Worm (Caenorhabditis elegans) whole organism, L4 larva: ENCODE data around the gene xpo-3.
A peak's percentile ranks its signal among the peaks of the same experiment; 100 is the strongest.

Experiments used
- T20F7.1 ChIP-seq: fragments of 200-800 bp; sonication (Bioruptor generic); optimal IDR thresholded peaks from 2 replicates; lab custom pipeline; 2018; ENCODE audit warnings: mild to moderate bottlenecking, missing genetic modification characterization, missing compliant biosample characterization
- aha-1 ChIP-seq: fragments of 150-350 bp; peaks from one replicate; lab custom pipeline; 2014; ENCODE audit warnings: missing biosample characterization, missing genetic modification characterization
- ama-1 ChIP-seq: fragments of 150-350 bp; optimal IDR thresholded peaks from 2 replicates; lab custom pipeline; 2014; ENCODE audit warnings: inconsistent platforms, mixed read lengths
- arid-1 ChIP-seq: fragments of 200-800 bp; sonication (Bioruptor generic); conservative IDR thresholded peaks from 2 replicates; pipeline ENCODE4 v1.3.6; 2022; ENCODE audit warnings: missing genetic modification reagents, missing genetic modification characterization, missing compliant biosample characterization
- ceh-20 ChIP-seq: fragments of 200-800 bp; sonication (Bioruptor generic); IDR thresholded peaks from 2 replicates; pipeline ENCODE4 v1.3.6; 2022; ENCODE audit warnings: missing genetic modification reagents, missing genetic modification characterization, missing compliant biosample characterization
- daf-16 ChIP-seq, 3 experiments: sonication (generic microtip); optimal IDR thresholded peaks; 2 replicates each; lab custom pipeline; 2016 to 2017; ENCODE audit warnings: missing genetic modification characterization in 3 of 3, missing genetic modification reagents in 3 of 3, mild to moderate bottlenecking in 2 of 3, missing compliant biosample characterization in 2 of 3, missing biosample characterization in 1 of 3, moderate library complexity in 1 of 3
- dpl-1 ChIP-seq: fragments of 150-350 bp; optimal IDR thresholded peaks from 2 replicates; lab custom pipeline; 2014; ENCODE audit warnings: missing biosample characterization, missing genetic modification reagents, missing genetic modification characterization
- duxl-1 ChIP-seq: sonication (generic microtip); optimal IDR thresholded peaks from 2 replicates; lab custom pipeline; 2016; ENCODE audit warnings: mild to moderate bottlenecking, missing genetic modification characterization, moderate library complexity, missing compliant biosample characterization; ENCODE audit not compliant: poor library complexity
- fos-1 ChIP-seq: fragments of 150-350 bp; optimal IDR thresholded peaks from 2 replicates; lab custom pipeline; 2014; ENCODE audit warnings: missing biosample characterization, missing genetic modification characterization
- hlh-11 ChIP-seq: fragments of 200-800 bp; sonication (Bioruptor generic); optimal IDR thresholded peaks from 2 replicates; lab custom pipeline; 2018; ENCODE audit warnings: mild to moderate bottlenecking, missing genetic modification characterization, missing compliant biosample characterization
- hlh-30 ChIP-seq: sonication (generic microtip); optimal IDR thresholded peaks from 2 replicates; lab custom pipeline; 2017; ENCODE audit warnings: antibody characterized with exemption, mild to moderate bottlenecking, missing genetic modification characterization, missing compliant biosample characterization; ENCODE audit not compliant: insufficient read depth
- hmg-1.1 ChIP-seq: fragments of 200-800 bp; sonication (Bioruptor generic); IDR thresholded peaks from 2 replicates; pipeline ENCODE4 v1.3.6; 2022; ENCODE audit warnings: missing genetic modification reagents, missing genetic modification characterization, missing compliant biosample characterization
- lin-1 ChIP-seq: fragments of 200-800 bp; sonication (Bioruptor generic); IDR thresholded peaks from 2 replicates; pipeline ENCODE4 v1.3.6; 2022; ENCODE audit warnings: missing genetic modification reagents, missing genetic modification characterization, missing compliant biosample characterization
- lsy-2 ChIP-seq, 2 experiments: fragments of 150-350 bp in 1 of 2; sonication (generic microtip) in 1 of 2; optimal IDR thresholded peaks; 2 replicates each; lab custom pipeline; 2014 to 2017; ENCODE audit warnings: missing biosample characterization in 2 of 2, missing genetic modification characterization in 2 of 2
- mep-1 ChIP-seq: fragments of 150-350 bp; sonication (generic microtip); optimal IDR thresholded peaks from 3 replicates; lab custom pipeline; 2014; ENCODE audit warnings: missing biosample characterization, missing genetic modification characterization
- mes-2 ChIP-seq: sonication (generic microtip); optimal IDR thresholded peaks from 2 replicates; lab custom pipeline; 2016; ENCODE audit warnings: missing genotype, mild to moderate bottlenecking, missing genetic modification characterization, missing compliant biosample characterization; ENCODE audit not compliant: poor library complexity, severe bottlenecking
- nhr-6 ChIP-seq: fragments of 150-350 bp; optimal IDR thresholded peaks from 2 replicates; lab custom pipeline; 2014; ENCODE audit warnings: missing biosample characterization, missing genetic modification characterization
- nhr-76 ChIP-seq: fragments of 150-350 bp; optimal IDR thresholded peaks from 2 replicates; lab custom pipeline; 2014; ENCODE audit warnings: missing biosample characterization, missing genetic modification characterization
- pha-4 ChIP-seq, 2 experiments: fragments of 150-350 bp in 1 of 2; fragments of 200-800 bp in 1 of 2; sonication (Bioruptor generic) in 1 of 2; IDR thresholded peaks in 1 of 2; optimal IDR thresholded peaks in 1 of 2; 2 replicates each; pipeline versions ENCODE4 v1.3.6 to Lab custom; 2014 to 2022; ENCODE audit warnings: missing genetic modification characterization in 2 of 2, missing genetic modification reagents in 2 of 2, missing biosample characterization in 1 of 2, missing compliant biosample characterization in 1 of 2
- rbr-2 ChIP-seq: sonication (generic microtip); optimal IDR thresholded peaks from 2 replicates; lab custom pipeline; 2016; ENCODE audit warnings: missing genotype, missing genetic modification characterization, missing compliant biosample characterization
- set-16 ChIP-seq: fragments of 200-800 bp; sonication (Bioruptor generic); IDR thresholded peaks from 2 replicates; pipeline ENCODE4 v1.3.6; 2022; ENCODE audit warnings: missing genetic modification reagents, missing genetic modification characterization, missing compliant biosample characterization
- snpc-1.2 ChIP-seq: fragments of 200-800 bp; sonication (Bioruptor generic); IDR thresholded peaks from 2 replicates; pipeline ENCODE4 v1.3.6; 2022; ENCODE audit warnings: missing genetic modification reagents, missing genetic modification characterization, missing compliant biosample characterization
- snpc-4 ChIP-seq: fragments of 150-350 bp; optimal IDR thresholded peaks from 2 replicates; lab custom pipeline; 2014; ENCODE audit warnings: missing biosample characterization, missing genetic modification characterization
- spr-1 ChIP-seq: sonication (generic microtip); optimal IDR thresholded peaks from 2 replicates; lab custom pipeline; 2016; ENCODE audit warnings: mild to moderate bottlenecking, missing genetic modification characterization, missing compliant biosample characterization
- spr-3 ChIP-seq: fragments of 200-800 bp; sonication (Bioruptor generic); optimal IDR thresholded peaks from 2 replicates; lab custom pipeline; 2018; ENCODE audit warnings: mild to moderate bottlenecking, missing genetic modification characterization, missing compliant biosample characterization
- unc-39 ChIP-seq: sonication (generic microtip); optimal IDR thresholded peaks from 2 replicates; lab custom pipeline; 2017; ENCODE audit warnings: missing biosample characterization, missing genetic modification characterization
- unc-62 ChIP-seq, 3 experiments: fragments of 150-350 bp in 1 of 3; sonication (generic microtip); optimal IDR thresholded peaks in 2 of 3; peaks in 1 of 3; 1 replicate in 1 of 3; 2 replicates in 2 of 3; lab custom pipeline; 2014 to 2017; ENCODE audit warnings: missing biosample characterization in 3 of 3, missing genetic modification characterization in 3 of 3, missing genetic modification reagents in 3 of 3, missing genotype in 1 of 3
- zfp-3 ChIP-seq: fragments of 200-800 bp; sonication (Bioruptor generic); conservative IDR thresholded peaks from 2 replicates; pipeline ENCODE4 v1.3.6; 2022; ENCODE audit warnings: missing genetic modification reagents, missing genetic modification characterization, missing compliant biosample characterization
- zip-11 ChIP-seq: fragments of 200-800 bp; sonication (Bioruptor generic); IDR thresholded peaks from 2 replicates; pipeline ENCODE4 v1.3.6; 2022; ENCODE audit warnings: missing genetic modification characterization, missing compliant biosample characterization

Gene xpo-3

DNA sequence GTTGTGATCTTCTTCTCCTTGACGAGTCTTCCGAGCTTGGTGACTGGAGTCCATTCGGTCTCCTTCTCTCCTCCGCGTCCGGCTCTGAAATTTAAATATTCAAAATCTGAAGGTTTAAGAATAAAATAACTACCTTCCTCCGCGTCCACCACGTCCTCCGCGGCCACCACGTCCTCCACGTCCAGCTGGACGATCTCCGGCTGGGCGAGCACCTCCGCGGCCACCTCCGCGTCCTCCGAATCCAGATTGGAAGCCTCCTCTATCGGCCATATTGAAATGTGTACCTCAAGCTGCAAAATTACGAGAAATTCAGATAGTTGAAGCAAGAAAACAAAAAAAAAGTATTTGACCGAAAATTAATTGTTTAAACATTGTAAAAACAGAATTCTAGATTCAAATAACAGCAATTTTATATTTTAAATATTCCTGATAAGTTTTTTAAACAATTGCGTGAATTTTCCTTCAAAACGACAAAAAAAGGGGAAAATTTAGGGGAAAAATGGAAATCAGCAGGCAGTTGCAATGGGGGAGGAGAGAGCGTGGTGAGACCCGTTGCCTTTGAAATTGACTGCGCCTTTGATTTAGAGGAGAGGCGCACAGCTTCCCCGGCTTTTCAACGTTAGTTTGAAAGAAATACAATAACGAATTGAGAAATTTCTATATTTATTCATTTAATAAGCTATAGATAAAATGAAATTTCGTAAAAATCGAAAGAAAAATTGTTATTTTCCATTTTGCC is 2.4 kb upstream of the xpo-3 start, which contains the start of gene rps-2:
Gene rps-2, minus strand, starts transcription at position 290 of the 739 bp plus-strand sequence.
- TF ChIP-seq pha-4 (GFP tag; IDR thresholded peaks at IDR 0.05; lab: Robert Waterston, UW) = 0 out of 2 replicates have a peak, but pooled peaks have one; percentile 20
- TF ChIP-seq pha-4 (tag; optimal IDR thresholded peaks at IDR 0.05; lab: Kevin White, UChicago) = no peak
- TF ChIP-seq spr-3 (GFP tag; lab: Kevin White, UChicago) = no peak
- TF ChIP-seq hlh-11 (tag; lab: Kevin White, UChicago) = no peak
- TF ChIP-seq ceh-20 (GFP tag; lab: Robert Waterston, UW) = no peak
- TF ChIP-seq unc-39 (tag; lab: Kevin White, UChicago) = no peak
- peak; percentile 6 for TF ChIP-seq dpl-1 (GFP tag; lab: Kevin White, UChicago)
- peak; percentile 18 for TF ChIP-seq rbr-2
- TF ChIP-seq duxl-1 (tag; lab: Kevin White, UChicago) = no peak
- peak; percentile 87; the same call in 1 of the 2 replicates for TF ChIP-seq set-16 (GFP tag; lab: Robert Waterston, UW)
- 0 out of 2 replicates have a peak, but pooled peaks have one; percentile 25 for TF ChIP-seq hmg-1.1
- no peak for TF ChIP-seq mes-2
- TF ChIP-seq lin-1 (GFP tag; lab: Robert Waterston, UW) = no peak
- no peak for TF ChIP-seq aha-1
- TF ChIP-seq nhr-6 (tag; lab: Kevin White, UChicago) = no peak
- no peak for TF ChIP-seq spr-1 (tag; lab: Kevin White, UChicago)
- TF ChIP-seq unc-62 (GFP tag; optimal IDR thresholded peaks at IDR 0.05 in 1 of 2; lab: Kevin White, UChicago) = peak in 1 of 2 experiments; percentile 36
- TF ChIP-seq unc-62 (tag; optimal IDR thresholded peaks at IDR 0.05; lab: Kevin White, UChicago) = no peak

DNA sequence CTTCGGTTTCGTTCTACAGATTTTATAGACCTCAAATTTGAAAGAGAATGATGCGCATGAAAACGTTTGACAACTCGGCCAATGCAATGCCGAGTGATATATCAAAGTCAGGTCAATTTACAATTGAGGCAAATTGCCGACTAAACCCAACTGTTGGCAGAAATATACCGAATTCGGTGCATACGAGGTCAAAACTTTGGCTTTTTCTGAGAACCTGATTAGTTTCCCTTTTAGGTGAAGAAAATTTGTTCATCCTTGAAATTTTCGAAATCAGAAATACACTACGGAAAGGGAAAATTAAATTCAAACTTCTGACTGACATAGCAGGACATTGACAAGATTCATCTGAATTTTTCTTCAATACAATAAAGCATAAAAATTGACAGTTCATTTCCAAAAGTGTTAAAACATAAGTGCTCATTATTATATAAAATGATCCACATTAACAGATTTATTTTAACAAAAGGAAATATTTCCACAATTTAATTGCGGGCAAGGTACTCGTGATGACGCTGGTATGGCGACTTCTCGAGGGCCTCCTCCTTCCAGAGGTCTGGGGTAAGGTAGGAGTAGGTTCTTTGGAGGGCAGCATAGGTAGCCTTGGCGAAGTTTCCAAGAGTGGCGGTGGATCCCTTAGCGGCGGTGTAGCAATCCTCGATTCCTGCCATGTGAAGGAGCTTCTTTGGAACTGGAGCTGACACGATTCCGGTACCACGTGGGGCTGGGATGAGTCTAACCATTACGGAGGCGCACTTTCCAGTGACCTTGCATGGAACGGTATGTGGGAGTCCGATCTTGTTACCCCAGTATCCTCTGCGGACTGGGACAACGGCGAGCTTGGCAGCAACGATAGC is 1.4 kb upstream of the xpo-3 start:
- TF ChIP-seq zfp-3 (peak; percentile 57; the same call in 1 of the 2 replicates), snpc-1.2 (peak; percentile 55; the same call in 1 of the 2 replicates), lsy-2 (tag; optimal IDR thresholded peaks at IDR 0.05; lab: Kevin White, UChicago) (peak in 1 of 2 experiments; percentile 20), mep-1 (no peak), rbr-2 (no peak), ama-1 (lab: Kevin White, UChicago) (peak; percentile 75), set-16 (GFP tag; lab: Robert Waterston, UW) (peak; percentile 50), nhr-76 (no peak), fos-1 (tag; lab: Kevin White, UChicago) (no peak), arid-1 (GFP tag; lab: Robert Waterston, UW) (peak; percentile 32; the same call in 1 of the 2 replicates), daf-16 (GFP tag; optimal IDR thresholded peaks at IDR 0.05; lab: Kevin White, UChicago) (peak in 1 of 2 experiments; percentile 16), daf-16 (tag; optimal IDR thresholded peaks at IDR 0.05; lab: Kevin White, UChicago) (no peak), aha-1 (peak; percentile 80), T20F7.1 (GFP tag; lab: Kevin White, UChicago) (no peak), mes-2 (peak; percentile 8)
- TF ChIP-seq, all 104 proteins: peak for 9

ce11 chrIV:7920126-7920525 is 3.7 kb downstream of the xpo-3 start, which contains the start of gene C49H3.16:
Gene C49H3.16 (plus strand): TSS chrIV:7920426.
- TF ChIP-seq hlh-30 (no peak), unc-62 (GFP tag; optimal IDR thresholded peaks at IDR 0.05 in 1 of 2; lab: Kevin White, UChicago) (peak in 1 of 2 experiments; percentile 63), unc-62 (tag; optimal IDR thresholded peaks at IDR 0.05; lab: Kevin White, UChicago) (no peak)

DNA sequence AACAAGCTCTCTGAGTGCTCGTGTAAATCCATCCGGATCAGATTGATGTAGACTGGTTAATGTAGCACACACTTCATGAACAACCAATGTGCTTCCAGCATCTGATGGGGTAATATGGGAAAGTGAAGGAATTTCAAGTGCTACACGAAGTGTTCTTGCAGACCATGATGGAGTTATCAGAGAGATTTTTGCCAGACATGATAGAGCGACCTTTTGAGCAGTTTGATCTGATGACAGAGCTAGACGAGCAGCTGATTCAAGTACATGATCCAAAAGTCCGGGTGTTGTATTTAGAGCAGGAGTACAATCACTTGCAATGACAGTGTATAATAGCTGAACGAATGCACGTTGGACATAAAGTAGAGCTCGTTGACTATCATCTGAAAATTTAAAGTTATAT is 6.0 kb downstream of the xpo-3 start:
- TF ChIP-seq zip-11 (GFP tag; lab: Robert Waterston, UW) (no peak), aha-1 (peak; percentile 95), snpc-4 (tag; lab: Kevin White, UChicago) (no peak), unc-62 (GFP tag; optimal IDR thresholded peaks at IDR 0.05 in 1 of 2; lab: Kevin White, UChicago) (peak in 1 of 2 experiments; percentile 83), unc-62 (tag; optimal IDR thresholded peaks at IDR 0.05; lab: Kevin White, UChicago) (no peak)
